Worm (Caenorhabditis elegans) whole organism, young adult: ENCODE measurements around the gene moc-2.

Experiments
- B0336.3 ChIP-seq: fragments of 200-800 bp; sonication (Bioruptor generic); IDR thresholded peaks from 2 replicates; pipeline ENCODE4 v1.3.6; 2022; ENCODE audit warnings: missing genetic modification characterization, missing compliant biosample characterization
- C06A6.2 ChIP-seq: fragments of 200-800 bp; sonication (Bioruptor generic); conservative IDR thresholded peaks from 2 replicates; pipeline ENCODE4 v1.3.6; 2022; ENCODE audit warnings: missing genetic modification characterization, missing compliant biosample characterization
- F37B4.10 ChIP-seq: fragments of 200-800 bp; sonication (Bioruptor generic); IDR thresholded peaks from 2 replicates; pipeline ENCODE4 v1.3.6; 2022; ENCODE audit warnings: missing genetic modification characterization, missing compliant biosample characterization
- F49E8.2 ChIP-seq: sonication (generic microtip); optimal IDR thresholded peaks from 3 replicates; lab custom pipeline; 2017; ENCODE audit warnings: missing genetic modification characterization, mild to moderate bottlenecking, missing compliant biosample characterization, antibody characterized with exemption, moderate library complexity; ENCODE audit not compliant: insufficient read depth
- K12H6.12 ChIP-seq: fragments of 200-800 bp; sonication (Bioruptor generic); optimal IDR thresholded peaks from 2 replicates; lab custom pipeline; 2018; ENCODE audit warnings: mild to moderate bottlenecking, missing genetic modification characterization, missing compliant biosample characterization
- Y79H2A.3 ChIP-seq: fragments of 200-800 bp; sonication (Bioruptor generic); conservative IDR thresholded peaks from 2 replicates; pipeline ENCODE4 v1.3.6; 2022; ENCODE audit warnings: missing genetic modification reagents, missing genetic modification characterization, missing compliant biosample characterization
- ama-1 ChIP-seq, 3 experiments: fragments of 150-350 bp in 1 of 3; sonication (generic microtip) in 2 of 3; optimal IDR thresholded peaks; 2 replicates each; lab custom pipeline; 2014 to 2018; ENCODE audit warnings: missing biosample characterization in 2 of 3, missing genetic modification characterization in 2 of 3, missing genetic modification reagents in 2 of 3
- aptf-3 ChIP-seq: fragments of 200-800 bp; sonication (Bioruptor generic); IDR thresholded peaks from 2 replicates; pipeline ENCODE4 v1.3.6; 2022; ENCODE audit warnings: missing genetic modification characterization, missing compliant biosample characterization
- atf-7 ChIP-seq: sonication (generic microtip); optimal IDR thresholded peaks from 2 replicates; lab custom pipeline; 2017; ENCODE audit warnings: mild to moderate bottlenecking, missing genetic modification characterization, missing compliant biosample characterization
- athp-1 ChIP-seq: sonication (generic microtip); optimal IDR thresholded peaks from 2 replicates; lab custom pipeline; 2017; ENCODE audit warnings: mild to moderate bottlenecking, missing genetic modification characterization, missing compliant biosample characterization
- cebp-1 ChIP-seq, 2 experiments: fragments of 200-800 bp in 1 of 2; sonication (Bioruptor generic) in 1 of 2; sonication (generic microtip) in 1 of 2; IDR thresholded peaks in 1 of 2; optimal IDR thresholded peaks in 1 of 2; 2 replicates each; pipeline versions ENCODE4 v1.3.6 to Lab custom; 2017 to 2022; ENCODE audit warnings: missing compliant biosample characterization in 2 of 2, missing genetic modification characterization in 2 of 2, mild to moderate bottlenecking in 1 of 2, missing genetic modification reagents in 1 of 2, moderate library complexity in 1 of 2
- ceh-40 ChIP-seq: fragments of 200-800 bp; sonication (Bioruptor generic); IDR thresholded peaks from 2 replicates; pipeline ENCODE4 v1.3.6; 2022; ENCODE audit warnings: missing genetic modification characterization, missing compliant biosample characterization
- dox-1 ChIP-seq: fragments of 200-800 bp; sonication (Bioruptor generic); IDR thresholded peaks from 2 replicates; pipeline ENCODE4 v1.3.6; 2022; ENCODE audit warnings: missing genetic modification reagents, missing genetic modification characterization, missing compliant biosample characterization
- dpl-1 ChIP-seq: fragments of 150-350 bp; optimal IDR thresholded peaks from 2 replicates; lab custom pipeline; 2014; ENCODE audit warnings: missing biosample characterization, missing genetic modification reagents, missing genetic modification characterization
- egrh-3 ChIP-seq: fragments of 200-800 bp; sonication (Bioruptor generic); IDR thresholded peaks from 2 replicates; pipeline ENCODE4 v1.3.6; 2022; ENCODE audit warnings: missing genetic modification reagents, missing genetic modification characterization, missing compliant biosample characterization
- gei-17 ChIP-seq: fragments of 200-800 bp; sonication (Bioruptor generic); optimal IDR thresholded peaks from 2 replicates; lab custom pipeline; 2018; ENCODE audit warnings: mild to moderate bottlenecking, missing genetic modification characterization, missing compliant biosample characterization
- hlh-26 ChIP-seq: fragments of 200-800 bp; sonication (Bioruptor generic); conservative IDR thresholded peaks from 2 replicates; pipeline ENCODE4 v1.3.6; 2022; ENCODE audit warnings: missing genetic modification reagents, missing genetic modification characterization, missing compliant biosample characterization
- hmg-1.2 ChIP-seq: fragments of 200-800 bp; sonication (Bioruptor generic); IDR thresholded peaks from 2 replicates; pipeline ENCODE4 v1.3.6; 2022; ENCODE audit warnings: missing genetic modification reagents, missing genetic modification characterization, missing compliant biosample characterization
- lin-40 ChIP-seq: sonication (generic microtip); optimal IDR thresholded peaks from 2 replicates; lab custom pipeline; 2016; ENCODE audit warnings: missing genetic modification characterization, mild to moderate bottlenecking, missing compliant biosample characterization, missing genotype, missing genetic modification reagents
- lir-1 ChIP-seq: fragments of 200-800 bp; sonication (Bioruptor generic); conservative IDR thresholded peaks from 2 replicates; pipeline ENCODE4 v1.3.6; 2022; ENCODE audit warnings: missing genetic modification reagents, missing genetic modification characterization, missing compliant biosample characterization
- lsy-27 ChIP-seq: sonication (generic microtip); optimal IDR thresholded peaks from 2 replicates; lab custom pipeline; 2017; ENCODE audit warnings: missing genetic modification characterization, mild to moderate bottlenecking, missing compliant biosample characterization, antibody characterized with exemption, missing genotype, borderline replicate concordance; ENCODE audit not compliant: insufficient read depth
- madf-10 ChIP-seq: sonication (generic microtip); optimal IDR thresholded peaks from 2 replicates; lab custom pipeline; 2016; ENCODE audit warnings: mild to moderate bottlenecking, missing genetic modification characterization, missing compliant biosample characterization
- mcd-1 ChIP-seq: fragments of 200-800 bp; sonication (Bioruptor generic); IDR thresholded peaks from 2 replicates; pipeline ENCODE4 v1.3.6; 2022; ENCODE audit warnings: missing genetic modification reagents, missing genetic modification characterization, missing compliant biosample characterization
- nfya-1 ChIP-seq: sonication (generic microtip); optimal IDR thresholded peaks from 2 replicates; lab custom pipeline; 2017; ENCODE audit warnings: antibody characterized with exemption, missing compliant biosample characterization, missing genetic modification characterization, borderline replicate concordance; ENCODE audit not compliant: insufficient read depth
- nhr-120 ChIP-seq: fragments of 200-800 bp; sonication (Bioruptor generic); IDR thresholded peaks from 2 replicates; pipeline ENCODE4 v1.3.6; 2022; ENCODE audit warnings: missing genetic modification characterization, missing compliant biosample characterization
- nhr-27 ChIP-seq: fragments of 200-800 bp; sonication (Bioruptor generic); optimal IDR thresholded peaks from 2 replicates; lab custom pipeline; 2018; ENCODE audit warnings: mild to moderate bottlenecking, missing genetic modification characterization, moderate library complexity, missing compliant biosample characterization
- pbrm-1 ChIP-seq: fragments of 200-800 bp; sonication (Bioruptor generic); IDR thresholded peaks from 2 replicates; pipeline ENCODE4 v1.3.6; 2022; ENCODE audit warnings: missing genetic modification reagents, missing genetic modification characterization, missing compliant biosample characterization
- pha-4 ChIP-seq: fragments of 150-350 bp; sonication (generic microtip); optimal IDR thresholded peaks from 2 replicates; lab custom pipeline; 2014; ENCODE audit warnings: missing biosample characterization, missing genetic modification reagents, missing genetic modification characterization
- rcor-1 ChIP-seq: fragments of 200-800 bp; sonication (Bioruptor generic); IDR thresholded peaks from 2 replicates; pipeline ENCODE4 v1.3.6; 2022; ENCODE audit warnings: missing genetic modification reagents, missing genetic modification characterization, missing compliant biosample characterization
- repo-1 ChIP-seq: sonication (generic microtip); optimal IDR thresholded peaks from 2 replicates; lab custom pipeline; 2017; ENCODE audit warnings: mild to moderate bottlenecking, missing genetic modification characterization, missing compliant biosample characterization
- sdz-38 ChIP-seq: sonication (generic microtip); optimal IDR thresholded peaks from 2 replicates; lab custom pipeline; 2016; ENCODE audit warnings: missing genotype, missing genetic modification characterization, missing compliant biosample characterization
- tlf-1 ChIP-seq: fragments of 200-800 bp; sonication (Bioruptor generic); optimal IDR thresholded peaks from 2 replicates; lab custom pipeline; 2018; ENCODE audit warnings: mild to moderate bottlenecking, missing genetic modification characterization, missing compliant biosample characterization
- unc-130 ChIP-seq: sonication (generic microtip); optimal IDR thresholded peaks from 2 replicates; lab custom pipeline; 2016; ENCODE audit warnings: missing genetic modification reagents, missing genetic modification characterization, missing compliant biosample characterization
- unc-62 ChIP-seq: fragments of 150-350 bp; optimal IDR thresholded peaks from 2 replicates; lab custom pipeline; 2014; ENCODE audit warnings: missing biosample characterization, missing genetic modification reagents, missing genetic modification characterization
- zfh-2 ChIP-seq: fragments of 200-800 bp; sonication (Bioruptor generic); conservative IDR thresholded peaks from 2 replicates; pipeline ENCODE4 v1.3.6; 2022; ENCODE audit warnings: missing genetic modification reagents, missing genetic modification characterization, missing compliant biosample characterization
- ztf-22 ChIP-seq: fragments of 200-800 bp; sonication (Bioruptor generic); optimal IDR thresholded peaks from 2 replicates; lab custom pipeline; 2018; ENCODE audit warnings: mild to moderate bottlenecking, missing genetic modification characterization, moderate library complexity, missing compliant biosample characterization
- ztf-26 ChIP-seq: sonication (generic microtip); optimal IDR thresholded peaks from 2 replicates; lab custom pipeline; 2017; ENCODE audit warnings: missing genetic modification characterization, missing compliant biosample characterization

Gene moc-2

ce11 chrV:6522879-6523497 is 19.0 kb upstream of the moc-2 start (continued):
- no peak for TF ChIP-seq unc-130 (GFP tag; lab: Kevin White, UChicago)
- TF ChIP-seq repo-1 (tag; lab: Kevin White, UChicago), result no peak
- TF ChIP-seq mcd-1 (GFP tag; lab: Robert Waterston, UW), result no peak
- no peak for TF ChIP-seq K12H6.12 (tag; lab: Kevin White, UChicago)
- no peak for TF ChIP-seq C06A6.2 (GFP tag; lab: Robert Waterston, UW)
- TF ChIP-seq B0336.3, result 0 out of 2 replicates have a peak, but pooled peaks have one; percentile 16
- no peak for TF ChIP-seq nfya-1 (tag; lab: Kevin White, UChicago)
- TF ChIP-seq ama-1 (optimal IDR thresholded peaks at IDR 0.05; lab: Kevin White, UChicago), result no peak
- TF ChIP-seq ama-1 (GFP tag; optimal IDR thresholded peaks at IDR 0.05; lab: Kevin White, UChicago), result no peak
- no peak for TF ChIP-seq lsy-27
- TF ChIP-seq cebp-1 (GFP tag; IDR thresholded peaks at IDR 0.05; lab: Robert Waterston, UW), result no peak
- TF ChIP-seq cebp-1 (tag; optimal IDR thresholded peaks at IDR 0.05; lab: Kevin White, UChicago), result peak; percentile 23
- no peak for TF ChIP-seq dpl-1
- TF ChIP-seq aptf-3 (GFP tag; lab: Robert Waterston, UW), result no peak
- TF ChIP-seq dox-1 (GFP tag; lab: Robert Waterston, UW), result peak; percentile 72
- TF ChIP-seq unc-62, result peak; percentile 41
- TF ChIP-seq ztf-26 (tag; lab: Kevin White, UChicago), result no peak
- no peak for TF ChIP-seq pha-4 (tag; lab: Kevin White, UChicago)
- no peak for TF ChIP-seq lir-1
- no peak for TF ChIP-seq F49E8.2 (tag; lab: Kevin White, UChicago)
- TF ChIP-seq athp-1 (tag; lab: Kevin White, UChicago), result no peak
- no peak for TF ChIP-seq gei-17 (GFP tag; lab: Kevin White, UChicago)
- TF ChIP-seq pbrm-1 (GFP tag; lab: Robert Waterston, UW), result no peak
- TF ChIP-seq ztf-22, result peak; percentile 83
- no peak for TF ChIP-seq ceh-40 (GFP tag; lab: Robert Waterston, UW)
- no peak for TF ChIP-seq madf-10 (tag; lab: Kevin White, UChicago)
- peak; percentile 68 for TF ChIP-seq atf-7 (tag; lab: Kevin White, UChicago)
- TF ChIP-seq hlh-26, result no peak
- TF ChIP-seq zfh-2 (GFP tag; lab: Robert Waterston, UW), result no peak
- no peak for TF ChIP-seq lin-40 (tag; lab: Kevin White, UChicago)

- TF ChIP-seq hmg-1.2 (GFP tag; lab: Robert Waterston, UW) (0 out of 2 replicates have a peak, but pooled peaks have one; percentile 6), zfh-2 (GFP tag; lab: Robert Waterston, UW) (peak; percentile 84), nhr-120 (GFP tag; lab: Robert Waterston, UW) (0 out of 2 replicates have a peak, but pooled peaks have one; percentile 46), egrh-3 (peak; percentile 31; the same call in 1 of the 2 replicates), nhr-27 (tag; lab: Kevin White, UChicago) (no peak)
- TF ChIP-seq, all 124 proteins: peak for 4
Measured at ce11 chrV:6520385-6521080, 16.6 kb upstream of the moc-2 start, which contains the start of the genes F46E10.2 and F46E10.18. Gene F46E10.2 (plus strand): TSS chrV:6520435. Gene F46E10.18 (plus strand): TSS chrV:6521030.

- TF ChIP-seq aptf-3 (GFP tag; lab: Robert Waterston, UW) (no peak), F37B4.10 (GFP tag; lab: Robert Waterston, UW) (no peak), atf-7 (tag; lab: Kevin White, UChicago) (no peak), tlf-1 (GFP tag; lab: Kevin White, UChicago) (no peak), sdz-38 (no peak), rcor-1 (no peak), Y79H2A.3 (GFP tag; lab: Robert Waterston, UW) (no peak), cebp-1 (GFP tag; IDR thresholded peaks at IDR 0.05; lab: Robert Waterston, UW) (no peak), cebp-1 (tag; optimal IDR thresholded peaks at IDR 0.05; lab: Kevin White, UChicago) (no peak)
Measured at ce11 chrV:6518225-6518396, 14.1 kb upstream of the moc-2 start, which contains the start of gene F46E10.3. Gene F46E10.3 (plus strand): TSS chrV:6518297.
